Fruit fly (Drosophila melanogaster): ENCODE results near the gene hoip.

The hoip gene

dm6 chr2L:9700454-9700853 lies 863 bp downstream of the hoip start, which contains the start of gene pelo (continued):
- no peak for TF ChIP-seq Dip2 (GFP tag; IDR thresholded peaks at IDR 0.05)
- TF ChIP-seq ssp (GFP tag; IDR thresholded peaks at IDR 0.05) = peak; percentile 55; the same call in 1 of the 2 replicates
- TF ChIP-seq Nf-YC (tag; optimal IDR thresholded peaks at IDR 0.05) = peak; percentile 69
- no peak for TF ChIP-seq sc (optimal IDR thresholded peaks at IDR 0.05)
- TF ChIP-seq sc (GFP tag; optimal IDR thresholded peaks at IDR 0.05) = peak; percentile 21
- peak in 1 of 2 experiments; percentile 67 for TF ChIP-seq bsh (GFP tag; optimal IDR thresholded peaks at IDR 0.05)
- TF ChIP-seq Ada2b (GFP tag; IDR thresholded peaks at IDR 0.05) = peak; percentile 29; the same call in 1 of the 2 replicates
- TF ChIP-seq CG9727 (GFP tag; optimal IDR thresholded peaks at IDR 0.05) = peak; percentile 63
- TF ChIP-seq nerfin-2 (GFP tag; IDR thresholded peaks at IDR 0.05; ENCODE audit: partially characterized antibody) = no peak
- peak; percentile 80 for TF ChIP-seq Sin3A (optimal IDR thresholded peaks at IDR 0.05)
- no peak for TF ChIP-seq CG8944 (GFP tag; optimal IDR thresholded peaks at IDR 0.05)
- no peak for TF ChIP-seq CG34224 (GFP tag; IDR thresholded peaks at IDR 0.05; ENCODE audit: partially characterized antibody)
- peak; percentile 54 for TF ChIP-seq kah (GFP tag; optimal IDR thresholded peaks at IDR 0.05)
- no peak for TF ChIP-seq CG10959 (GFP tag; IDR thresholded peaks at IDR 0.05)
- peak; percentile 22 for TF ChIP-seq CG18011 (GFP tag; optimal IDR thresholded peaks at IDR 0.05)
- TF ChIP-seq fd102C (GFP tag; optimal IDR thresholded peaks at IDR 0.05) = peak; percentile 15
- TF ChIP-seq E2f1 (GFP tag; IDR thresholded peaks at IDR 0.05) = no peak
- TF ChIP-seq HLH3B (GFP tag; IDR thresholded peaks at IDR 0.05) = peak; percentile 54; the same call in 1 of the 2 replicates
- no peak for TF ChIP-seq cad (GFP tag; optimal IDR thresholded peaks at IDR 0.05)
- peak; percentile 77 for TF ChIP-seq Ptx1 (GFP tag; IDR thresholded peaks at IDR 0.05)
- TF ChIP-seq Fer3 (tag; optimal IDR thresholded peaks at IDR 0.05) = peak; percentile 51
- TF ChIP-seq BEAF-32 (GFP tag; optimal IDR thresholded peaks at IDR 0.05) = peak; percentile 39
- peak; percentile 17 to 57 for TF ChIP-seq Hr51 (GFP tag; optimal IDR thresholded peaks at IDR 0.05)
- peak; percentile 2 for TF ChIP-seq CG2875 (GFP tag; optimal IDR thresholded peaks at IDR 0.05)
- TF ChIP-seq CG11696 (GFP tag; IDR thresholded peaks at IDR 0.05) = no peak
- no peak for TF ChIP-seq CG10321 (GFP tag; IDR thresholded peaks at IDR 0.05)
- TF ChIP-seq toy (GFP tag; IDR thresholded peaks at IDR 0.05) = no peak
- TF ChIP-seq tup (GFP tag; optimal IDR thresholded peaks at IDR 0.05) = peak; percentile 39
- TF ChIP-seq sqz (GFP tag; optimal IDR thresholded peaks at IDR 0.05) = no peak
- no peak for TF ChIP-seq cg (GFP tag; optimal IDR thresholded peaks at IDR 0.05)
- no peak for TF ChIP-seq Sry-δ (GFP tag; optimal IDR thresholded peaks at IDR 0.05)
- no peak for TF ChIP-seq ERR (GFP tag; optimal IDR thresholded peaks at IDR 0.05)
- TF ChIP-seq tna (GFP tag; IDR thresholded peaks at IDR 0.05; ENCODE audit: partially characterized antibody) = no peak
- TF ChIP-seq D19A (tag; optimal IDR thresholded peaks at IDR 0.05) = peak; percentile 44
- TF ChIP-seq Taf1 (GFP tag; IDR thresholded peaks at IDR 0.05) = no peak
- TF ChIP-seq CG16813 (GFP tag; IDR thresholded peaks at IDR 0.05; ENCODE audit: partially characterized antibody) = no peak
- no peak for TF ChIP-seq hkb (optimal IDR thresholded peaks at IDR 0.05)
- peak; percentile 34; the same call in 1 of the 2 replicates for TF ChIP-seq hkb (GFP tag; IDR thresholded peaks at IDR 0.05)
- no peak for TF ChIP-seq CG2129 (GFP tag; IDR thresholded peaks at IDR 0.05; ENCODE audit: partially characterized antibody)
- no peak for TF ChIP-seq CkIIα-i1 (GFP tag; IDR thresholded peaks at IDR 0.05)
- TF ChIP-seq Dll (GFP tag; IDR thresholded peaks at IDR 0.05; ENCODE audit: partially characterized antibody) = 0 out of 4 replicates have a peak, but pooled peaks have one; percentile 14
- no peak for TF ChIP-seq eyg (GFP tag; optimal IDR thresholded peaks at IDR 0.05)
- TF ChIP-seq Bdp1 (GFP tag; optimal IDR thresholded peaks at IDR 0.05) = no peak
- no peak for TF ChIP-seq CG6854 (GFP tag; optimal IDR thresholded peaks at IDR 0.05)
- peak; percentile 13 for TF ChIP-seq trh (GFP tag; optimal IDR thresholded peaks at IDR 0.05)
- TF ChIP-seq al (GFP tag; IDR thresholded peaks at IDR 0.05) = peak; percentile 70
- peak; percentile 35 for TF ChIP-seq tin (GFP tag; optimal IDR thresholded peaks at IDR 0.05)
- TF ChIP-seq ash1 (GFP tag; optimal IDR thresholded peaks at IDR 0.05) = no peak
- TF ChIP-seq caup (GFP tag; optimal IDR thresholded peaks at IDR 0.05; ENCODE audit: severe bottlenecking) = peak; percentile 69
- peak; percentile 26 for TF ChIP-seq run (tag; optimal IDR thresholded peaks at IDR 0.05)
- no peak for TF ChIP-seq schlank (tag; optimal IDR thresholded peaks at IDR 0.05)

All from whole organism, embryonic.